Worm (Caenorhabditis elegans): Measurements from ENCODE around the gene B0273.115.
"Not testable (repeated sequence)": the region's sequence is repeated elsewhere in the genome, so short reads cannot be mapped to it uniquely, and the experiment has no call there.

B0273.115 gene

ce11 chrIV:5486208-5486731, 4.7 kb downstream of the B0273.115 start, which contains the start of the genes snpc-3.1 and puf-7:
snpc-3.1 (minus strand) TSS chrIV:5486258.
puf-7 (plus strand) TSS chrIV:5486713.
- not testable (repeated sequence) for TF ChIP-seq elt-4, hlh-15, tbx-2 (tag; optimal IDR thresholded peaks at IDR 0.05)

- no peak for TF ChIP-seq fax-1 (tag; optimal IDR thresholded peaks at IDR 0.05)
- TF ChIP-seq che-1 (tag; optimal IDR thresholded peaks at IDR 0.05): no peak
- no peak for TF ChIP-seq K02D7.2 (tag; optimal IDR thresholded peaks at IDR 0.05)
- TF ChIP-seq nhr-232 (tag; optimal IDR thresholded peaks at IDR 0.05): no peak
- TF ChIP-seq hlh-8 (tag; optimal IDR thresholded peaks at IDR 0.05): no peak
- no peak for TF ChIP-seq sox-4 (tag; optimal IDR thresholded peaks at IDR 0.05)
- no peak for TF ChIP-seq ceh-31 (tag; optimal IDR thresholded peaks at IDR 0.05)
- no peak for TF ChIP-seq elt-2 (tag; optimal IDR thresholded peaks at IDR 0.05)
- no peak for TF ChIP-seq syd-9 (tag; optimal IDR thresholded peaks at IDR 0.05)
- TF ChIP-seq tbx-2 (tag; optimal IDR thresholded peaks at IDR 0.05): no peak
- no peak for TF ChIP-seq madf-2 (tag; optimal IDR thresholded peaks at IDR 0.05)
- no peak for TF ChIP-seq gmeb-2 (tag; optimal IDR thresholded peaks at IDR 0.05)
- no peak for TF ChIP-seq ceh-34 (tag; optimal IDR thresholded peaks at IDR 0.05)
- TF ChIP-seq pag-3 (tag; optimal IDR thresholded peaks at IDR 0.05; ENCODE audit: borderline replicate concordance): no peak
- TF ChIP-seq unc-42 (tag; optimal IDR thresholded peaks at IDR 0.05): no peak
- no peak for TF ChIP-seq ceh-30 (tag; optimal IDR thresholded peaks at IDR 0.05)
- no peak for TF ChIP-seq sox-2 (GFP tag; IDR thresholded peaks at IDR 0.05)
- no peak for TF ChIP-seq pha-4 (tag; optimal IDR thresholded peaks at IDR 0.05)
Measured at ce11 chrIV:5482723-5483122, 8.2 kb downstream of the B0273.115 start, which contains the start of gene T11F8.5. T11F8.5 (plus strand) TSS chrIV:5483023.

- TF ChIP-seq ceh-18 (tag; optimal IDR thresholded peaks at IDR 0.05) (no peak), elt-2 (tag; optimal IDR thresholded peaks at IDR 0.05) (no peak), ceh-45 (GFP tag; IDR thresholded peaks at IDR 0.05) (no peak), hlh-13 (GFP tag; optimal IDR thresholded peaks at IDR 0.05) (no peak), che-1 (tag; optimal IDR thresholded peaks at IDR 0.05) (no peak), nhr-232 (tag; optimal IDR thresholded peaks at IDR 0.05) (no peak), F13H6.1 (tag; optimal IDR thresholded peaks at IDR 0.05) (no peak), pax-1 (tag; optimal IDR thresholded peaks at IDR 0.05) (no peak), ceh-31 (tag; optimal IDR thresholded peaks at IDR 0.05) (no peak), ahr-1 (tag; optimal IDR thresholded peaks at IDR 0.05) (no peak), dmd-4 (tag; optimal IDR thresholded peaks at IDR 0.05; ENCODE audit: borderline replicate concordance) (no peak), ceh-19 (GFP tag; optimal IDR thresholded peaks at IDR 0.05) (no peak), syd-9 (tag; optimal IDR thresholded peaks at IDR 0.05) (no peak)
Measured at ce11 chrIV:5482231-5482630, 8.7 kb downstream of the B0273.115 start, which contains the start of gene T11F8.12. T11F8.12 (minus strand) TSS chrIV:5482331.

ce11 chrIV:5479289-5479688, 11.7 kb downstream of the B0273.115 start, which contains the start of gene T11F8.1:
T11F8.1 (plus strand) TSS chrIV:5479589.
- no peak for TF ChIP-seq sdc-2 (tag; optimal IDR thresholded peaks at IDR 0.05)

- no peak for TF ChIP-seq hlh-8 (tag; optimal IDR thresholded peaks at IDR 0.05)
- no peak for TF ChIP-seq F13H6.1 (tag; optimal IDR thresholded peaks at IDR 0.05)
- no peak for TF ChIP-seq zip-5 (tag; optimal IDR thresholded peaks at IDR 0.05)
- TF ChIP-seq sdc-2 (tag; optimal IDR thresholded peaks at IDR 0.05): no peak
- TF ChIP-seq K02D7.2 (tag; optimal IDR thresholded peaks at IDR 0.05): no peak
- no peak for TF ChIP-seq ets-4 (tag; optimal IDR thresholded peaks at IDR 0.05)
- TF ChIP-seq pat-9 (tag; optimal IDR thresholded peaks at IDR 0.05): no peak
- no peak for TF ChIP-seq ref-2 (tag; optimal IDR thresholded peaks at IDR 0.05)
- no peak for TF ChIP-seq C38D4.7 (GFP tag; optimal IDR thresholded peaks at IDR 0.05)
- no peak for TF ChIP-seq ceh-45 (GFP tag; IDR thresholded peaks at IDR 0.05)
- no peak for TF ChIP-seq ceh-2 (tag; optimal IDR thresholded peaks at IDR 0.05)
- TF ChIP-seq lim-6 (tag; optimal IDR thresholded peaks at IDR 0.05): no peak
- no peak for TF ChIP-seq ttx-3 (tag; optimal IDR thresholded peaks at IDR 0.05)
- TF ChIP-seq unc-55 (GFP tag; optimal IDR thresholded peaks at IDR 0.05): no peak
- no peak for TF ChIP-seq pax-1 (tag; optimal IDR thresholded peaks at IDR 0.05)
- no peak for TF ChIP-seq sox-4 (tag; optimal IDR thresholded peaks at IDR 0.05)
- no peak for TF ChIP-seq sox-2 (GFP tag; IDR thresholded peaks at IDR 0.05)
- TF ChIP-seq Y22D7AL.16 (tag; optimal IDR thresholded peaks at IDR 0.05): no peak
- TF ChIP-seq pag-3 (tag; optimal IDR thresholded peaks at IDR 0.05; ENCODE audit: borderline replicate concordance): no peak
- no peak for TF ChIP-seq ama-1 (optimal IDR thresholded peaks at IDR 0.05)
Measured at ce11 chrIV:5476468-5476867, 14.5 kb downstream of the B0273.115 start, which contains the start of gene T11F8.4. T11F8.4 (minus strand) TSS chrIV:5476568.

Measured in whole organism, late embryonic.